Fruit fly (Drosophila melanogaster) ovary, adult (tissue): ENCODE measurements around the gene CG10165.

ENCODE experiments used
- CG17801 ChIP-seq: fragments of 200-800 bp; optimal IDR thresholded peaks from 2 replicates; lab custom pipeline; 2019; ENCODE audit warnings: missing biosample characterization, mild to moderate bottlenecking, missing genetic modification characterization, moderate library complexity; ENCODE audit not compliant: partially characterized antibody

CG10165 gene

dm6 chr2L:19530092-19530491 lies at the start of gene CG10165:
CG10165 (minus strand) TSS chr2L:19530305.
- peak; percentile 20 for TF ChIP-seq CG17801 (GFP tag; lab: Kevin White, UChicago)

dm6 chr2L:19577187-19577765 lies 47.2 kb upstream of the CG10165 start, which contains the start of the genes spi and msb1l:
spi (minus strand) TSS chr2L:19577315.
msb1l (plus strand) TSS chr2L:19577701.
- peak; percentile 17 for TF ChIP-seq CG17801 (GFP tag; lab: Kevin White, UChicago)

dm6 chr2L:19576299-19576971 lies 46.3 kb upstream of the CG10165 start:
- TF ChIP-seq CG17801 (GFP tag; lab: Kevin White, UChicago) = peak; percentile 56

dm6 chr2L:19575626-19576298 lies 45.7 kb upstream of the CG10165 start:
- TF ChIP-seq CG17801 (GFP tag; lab: Kevin White, UChicago) = peak; percentile 14

dm6 chr2L:19574959-19575625 lies 45.0 kb upstream of the CG10165 start:
- TF ChIP-seq CG17801 (GFP tag; lab: Kevin White, UChicago) = no peak

- no peak for TF ChIP-seq CG17801 (GFP tag; lab: Kevin White, UChicago)
These were observed 44.3 kb upstream of the CG10165 start for dm6 chr2L:19574364-19574763.

dm6 chr2L:19572496-19573317 lies 42.6 kb upstream of the CG10165 start:
- TF ChIP-seq CG17801 (GFP tag; lab: Kevin White, UChicago) = peak; percentile 56

- no peak for TF ChIP-seq CG17801 (GFP tag; lab: Kevin White, UChicago)
These were observed 41.7 kb upstream of the CG10165 start for dm6 chr2L:19571574-19572495.

- TF ChIP-seq CG17801 (GFP tag; lab: Kevin White, UChicago) = peak; percentile 45
These were observed 40.7 kb upstream of the CG10165 start for dm6 chr2L:19570806-19571254.

- no peak for TF ChIP-seq CG17801 (GFP tag; lab: Kevin White, UChicago)
These were observed 37.3 kb upstream of the CG10165 start for dm6 chr2L:19567305-19567898.

- TF ChIP-seq CG17801 (GFP tag; lab: Kevin White, UChicago) = no peak
These were observed 35.3 kb upstream of the CG10165 start, which contains the start of gene CG13077 for dm6 chr2L:19565233-19565898. CG13077 (plus strand) TSS chr2L:19565863.
